Worm (Caenorhabditis elegans) whole organism, L1 larva: Measurements from ENCODE around the gene F21C10.6.

ENCODE experiments used
- aly-2 ChIP-seq: fragments of 150-350 bp; optimal IDR thresholded peaks from 2 replicates; lab custom pipeline; 2014; ENCODE audit warnings: missing biosample characterization, missing genetic modification characterization
- fos-1 ChIP-seq: fragments of 150-350 bp; optimal IDR thresholded peaks from 2 replicates; lab custom pipeline; 2014; ENCODE audit warnings: missing biosample characterization, missing genetic modification characterization
- lin-39 ChIP-seq: fragments of 150-350 bp; optimal IDR thresholded peaks from 2 replicates; lab custom pipeline; 2014; ENCODE audit warnings: missing biosample characterization, missing genetic modification reagents, missing genetic modification characterization
- nhr-77 ChIP-seq: fragments of 150-350 bp; optimal IDR thresholded peaks from 2 replicates; lab custom pipeline; 2014; ENCODE audit warnings: missing biosample characterization, missing genetic modification characterization
- skn-1 ChIP-seq: fragments of 150-350 bp; optimal IDR thresholded peaks from 2 replicates; lab custom pipeline; 2014; ENCODE audit warnings: missing biosample characterization, missing genetic modification characterization
- snpc-4 ChIP-seq: fragments of 150-350 bp; optimal IDR thresholded peaks from 2 replicates; lab custom pipeline; 2014; ENCODE audit warnings: missing biosample characterization, missing genetic modification characterization
- ztf-11 ChIP-seq, 2 experiments: sonication (generic microtip); optimal IDR thresholded peaks; 2 replicates each; lab custom pipeline; 2016 to 2017; ENCODE audit warnings: missing genetic modification characterization in 2 of 2, missing biosample characterization in 1 of 2, missing compliant biosample characterization in 1 of 2

- TF ChIP-seq aly-2 (tag; lab: Kevin White, UChicago), result no peak
- TF ChIP-seq lin-39 (tag; lab: Kevin White, UChicago), result no peak
- no peak for TF ChIP-seq ztf-11 (tag; optimal IDR thresholded peaks at IDR 0.05; lab: Kevin White, UChicago)
- no peak for TF ChIP-seq fos-1 (tag; lab: Kevin White, UChicago)
- no peak for TF ChIP-seq nhr-77
- no peak for TF ChIP-seq skn-1
- TF ChIP-seq snpc-4 (tag; lab: Kevin White, UChicago), result no peak
Measured at ce11 chrV:9124180-9124579, at the start of gene F21C10.6.
